Worm (Caenorhabditis elegans): Measurements from ENCODE around the gene F38B6.8.

Gene F38B6.8

ce11 chrX:6693331-6693730 is 10.7 kb upstream of the F38B6.8 start, which contains the start of gene F38B6.3:
F38B6.3 (plus strand) TSS chrX:6693631.
- TF ChIP-seq gmeb-2 (tag; optimal IDR thresholded peaks at IDR 0.05): no peak
- no peak for TF ChIP-seq tbx-2 (tag; optimal IDR thresholded peaks at IDR 0.05)
- TF ChIP-seq hlh-8 (tag; optimal IDR thresholded peaks at IDR 0.05): no peak
- no peak for TF ChIP-seq C38D4.7 (GFP tag; optimal IDR thresholded peaks at IDR 0.05)
- no peak for TF ChIP-seq mec-3 (tag; optimal IDR thresholded peaks at IDR 0.05; ENCODE audit: borderline replicate concordance)

ce11 chrX:6692896-6693295 is 10.3 kb upstream of the F38B6.8 start:
- TF ChIP-seq eyg-1 (tag; optimal IDR thresholded peaks at IDR 0.05): no peak
- no peak for TF ChIP-seq syd-9 (tag; optimal IDR thresholded peaks at IDR 0.05)
- TF ChIP-seq madf-2 (tag; optimal IDR thresholded peaks at IDR 0.05): no peak
- no peak for TF ChIP-seq ceh-34 (tag; optimal IDR thresholded peaks at IDR 0.05)
- TF ChIP-seq unc-3 (GFP tag; conservative IDR thresholded peaks at IDR 0.05): no peak
- no peak for TF ChIP-seq unc-3 (tag; optimal IDR thresholded peaks at IDR 0.05)
- no peak for TF ChIP-seq K02D7.2 (tag; optimal IDR thresholded peaks at IDR 0.05)
- no peak for TF ChIP-seq ceh-18 (tag; optimal IDR thresholded peaks at IDR 0.05)
- no peak for TF ChIP-seq ahr-1 (tag; optimal IDR thresholded peaks at IDR 0.05)
- TF ChIP-seq lim-6 (tag; optimal IDR thresholded peaks at IDR 0.05): no peak
- TF ChIP-seq odd-2 (tag; optimal IDR thresholded peaks at IDR 0.05): no peak
- TF ChIP-seq unc-55 (GFP tag; optimal IDR thresholded peaks at IDR 0.05): no peak
- no peak for TF ChIP-seq tbx-2 (tag; optimal IDR thresholded peaks at IDR 0.05)
- no peak for TF ChIP-seq hlh-8 (tag; optimal IDR thresholded peaks at IDR 0.05)
- no peak for TF ChIP-seq ztf-16 (tag; optimal IDR thresholded peaks at IDR 0.05)

ce11 chrX:6691653-6692052 is 9.1 kb upstream of the F38B6.8 start:
- TF ChIP-seq unc-42 (tag; optimal IDR thresholded peaks at IDR 0.05) (peak; percentile 81), K02D7.2 (tag; optimal IDR thresholded peaks at IDR 0.05) (no peak)

- TF ChIP-seq nhr-232 (tag; optimal IDR thresholded peaks at IDR 0.05) (no peak), hlh-13 (GFP tag; optimal IDR thresholded peaks at IDR 0.05) (no peak), ceh-22 (tag; optimal IDR thresholded peaks at IDR 0.05) (no peak), ceh-48 (tag; optimal IDR thresholded peaks at IDR 0.05) (no peak), pha-2 (tag; optimal IDR thresholded peaks at IDR 0.05) (no peak), pqm-1 (tag; optimal IDR thresholded peaks at IDR 0.05) (no peak), C08G9.2 (tag; optimal IDR thresholded peaks at IDR 0.05) (no peak)
These were observed 7.4 kb upstream of the F38B6.8 start, which contains the start of gene F38B6.6 for ce11 chrX:6689985-6690384. F38B6.6 (minus strand) TSS chrX:6690085.

- no peak for TF ChIP-seq tbx-2 (tag; optimal IDR thresholded peaks at IDR 0.05)
- peak; percentile 83 for TF ChIP-seq ceh-34 (tag; optimal IDR thresholded peaks at IDR 0.05)
- peak; percentile 0 for TF ChIP-seq unc-55 (GFP tag; optimal IDR thresholded peaks at IDR 0.05)
These were observed 6.5 kb upstream of the F38B6.8 start for ce11 chrX:6688953-6689562.

- TF ChIP-seq ceh-24 (tag; optimal IDR thresholded peaks at IDR 0.05) (no peak), ceh-30 (tag; optimal IDR thresholded peaks at IDR 0.05) (no peak), pax-1 (tag; optimal IDR thresholded peaks at IDR 0.05) (no peak), lim-6 (tag; optimal IDR thresholded peaks at IDR 0.05) (peak; percentile 74), gmeb-2 (tag; optimal IDR thresholded peaks at IDR 0.05) (no peak)
These were observed 5.2 kb upstream of the F38B6.8 start for ce11 chrX:6687756-6688155.

ce11 chrX:6687345-6687744 is 4.8 kb upstream of the F38B6.8 start:
- no peak for TF ChIP-seq madf-2 (tag; optimal IDR thresholded peaks at IDR 0.05)

All from whole organism, late embryonic.